Fruit fly (Drosophila melanogaster): ENCODE measurements around the gene CG14275.
A peak's percentile ranks its signal among the peaks of the same experiment; 100 is the strongest.

CG14275 gene

dm6 chr2L:8362273-8362954, 35.2 kb downstream of the CG14275 start, which contains the start of gene CG7627 (continued):
- peak; percentile 54 for TF ChIP-seq CG2875 (GFP tag; optimal IDR thresholded peaks at IDR 0.05)
- TF ChIP-seq CG34422 (GFP tag; IDR thresholded peaks at IDR 0.05): peak; percentile 79
- peak; percentile 40 for TF ChIP-seq CG16863 (GFP tag; optimal IDR thresholded peaks at IDR 0.05)
- TF ChIP-seq ken (GFP tag; IDR thresholded peaks at IDR 0.05): 0 out of 3 replicates have a peak, but pooled peaks have one; percentile 53
- TF ChIP-seq Bdp1 (GFP tag; optimal IDR thresholded peaks at IDR 0.05): peak; percentile 61
- peak; percentile 70 for TF ChIP-seq Antp (GFP tag; optimal IDR thresholded peaks at IDR 0.05)
- no peak; the same call in 2 of the 3 replicates for TF ChIP-seq H15 (GFP tag; IDR thresholded peaks at IDR 0.05)
- TF ChIP-seq sc (optimal IDR thresholded peaks at IDR 0.05): no peak
- peak; percentile 6 for TF ChIP-seq sc (GFP tag; optimal IDR thresholded peaks at IDR 0.05)
- peak; percentile 64 for TF ChIP-seq sob (GFP tag; IDR thresholded peaks at IDR 0.05)
- TF ChIP-seq Nf-YC (tag; optimal IDR thresholded peaks at IDR 0.05): peak; percentile 55
- TF ChIP-seq Rfx (GFP tag; IDR thresholded peaks at IDR 0.05): peak; percentile 87
- TF ChIP-seq CG13123 (GFP tag; optimal IDR thresholded peaks at IDR 0.05): no peak
- TF ChIP-seq tin (GFP tag; optimal IDR thresholded peaks at IDR 0.05): peak; percentile 68
- peak; percentile 54 for TF ChIP-seq Ravus (GFP tag; IDR thresholded peaks at IDR 0.05)
- TF ChIP-seq CG13624 (GFP tag; optimal IDR thresholded peaks at IDR 0.05): peak; percentile 45
- TF ChIP-seq inv (GFP tag; IDR thresholded peaks at IDR 0.05; ENCODE audit: partially characterized antibody): no peak
- peak; percentile 54 for TF ChIP-seq CG1233 (GFP tag; optimal IDR thresholded peaks at IDR 0.05)
- TF ChIP-seq Opbp (GFP tag; IDR thresholded peaks at IDR 0.05; ENCODE audit: partially characterized antibody): no peak
- TF ChIP-seq CG4617 (GFP tag; optimal IDR thresholded peaks at IDR 0.05; ENCODE audit: borderline replicate concordance): no peak
- TF ChIP-seq CG12391 (tag; optimal IDR thresholded peaks at IDR 0.05): peak; percentile 77
- TF ChIP-seq ind (GFP tag; optimal IDR thresholded peaks at IDR 0.05): peak; percentile 78
- no peak for TF ChIP-seq CG7963 (GFP tag; IDR thresholded peaks at IDR 0.05; ENCODE audit: partially characterized antibody)
- TF ChIP-seq D19B (GFP tag; optimal IDR thresholded peaks at IDR 0.05): peak; percentile 64
- TF ChIP-seq amos (GFP tag; IDR thresholded peaks at IDR 0.05; ENCODE audit: partially characterized antibody): peak; percentile 27; the same call in 1 of the 2 replicates
- TF ChIP-seq sens (GFP tag): peak; percentile 96
- peak; percentile 81 for TF ChIP-seq ranshi (GFP tag; IDR thresholded peaks at IDR 0.05)
- peak; percentile 81 for TF ChIP-seq CG17361 (GFP tag; IDR thresholded peaks at IDR 0.05)
- peak; percentile 19 for TF ChIP-seq da (GFP tag; optimal IDR thresholded peaks at IDR 0.05)
- peak; percentile 76 for TF ChIP-seq CG34376 (GFP tag; optimal IDR thresholded peaks at IDR 0.05)
- TF ChIP-seq hkb (optimal IDR thresholded peaks at IDR 0.05): no peak
- peak; percentile 84 for TF ChIP-seq hkb (GFP tag; IDR thresholded peaks at IDR 0.05)
- peak; percentile 77 for TF ChIP-seq esg (GFP tag; conservative IDR thresholded peaks at IDR 0.05)
- TF ChIP-seq jumu (GFP tag; optimal IDR thresholded peaks at IDR 0.05): peak; percentile 76
- no peak for TF ChIP-seq TFAM (GFP tag; optimal IDR thresholded peaks at IDR 0.05)
- peak; percentile 89 for TF ChIP-seq Elba2 (GFP tag; optimal IDR thresholded peaks at IDR 0.05)
- TF ChIP-seq pho (GFP tag; optimal IDR thresholded peaks at IDR 0.05): peak; percentile 59
- TF ChIP-seq bowl (GFP tag; IDR thresholded peaks at IDR 0.05): no peak
- TF ChIP-seq wor (GFP tag; IDR thresholded peaks at IDR 0.05): peak; percentile 47
- no peak for TF ChIP-seq fd64A (GFP tag; optimal IDR thresholded peaks at IDR 0.05)
- peak; percentile 69 for TF ChIP-seq CG12769 (tag; optimal IDR thresholded peaks at IDR 0.05)
- TF ChIP-seq Hey (tag; optimal IDR thresholded peaks at IDR 0.05): no peak
- TF ChIP-seq CG3163 (GFP tag; optimal IDR thresholded peaks at IDR 0.05): peak; percentile 40
- TF ChIP-seq ara (GFP tag; IDR thresholded peaks at IDR 0.05): peak; percentile 71
- peak; percentile 51 for TF ChIP-seq scrt (GFP tag; optimal IDR thresholded peaks at IDR 0.05)
- peak; percentile 47 for TF ChIP-seq Max (GFP tag; optimal IDR thresholded peaks at IDR 0.05)
- 0 out of 3 replicates have a peak, but pooled peaks have one; percentile 51 for TF ChIP-seq CG3726 (GFP tag; IDR thresholded peaks at IDR 0.05)
- TF ChIP-seq CG43689 (GFP tag; IDR thresholded peaks at IDR 0.05): no peak
- peak; percentile 74; the same call in 2 of the 4 replicates for TF ChIP-seq chinmo (GFP tag; IDR thresholded peaks at IDR 0.05; ENCODE audit: partially characterized antibody)
- TF ChIP-seq Aef1 (GFP tag; IDR thresholded peaks at IDR 0.05): peak; percentile 75
- TF ChIP-seq nerfin-2 (GFP tag; IDR thresholded peaks at IDR 0.05; ENCODE audit: partially characterized antibody): no peak

All from whole organism, embryonic.